Worm (Caenorhabditis elegans): ENCODE data around the gene W06G6.20.

DNA sequence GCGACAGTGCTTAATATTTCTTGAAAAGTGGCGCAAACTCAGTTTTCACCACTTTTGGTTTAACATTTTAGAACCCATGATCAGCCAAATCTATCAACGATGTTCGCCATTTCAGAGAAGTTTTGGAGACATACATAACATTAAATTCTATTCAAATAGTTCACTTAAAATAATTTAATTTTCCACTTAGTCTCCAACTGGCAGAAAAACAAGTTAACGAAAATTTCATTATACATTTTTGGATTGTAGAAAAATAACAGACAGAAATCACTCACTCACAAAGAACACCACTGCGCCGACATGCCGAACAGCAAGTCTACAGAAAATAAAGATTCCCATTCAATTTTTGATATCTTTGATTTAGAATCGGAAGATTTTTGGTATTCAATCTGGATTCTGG lies 31.8 kb upstream of the W06G6.20 start, which contains the start of gene srw-44:
- no peak for TF ChIP-seq snpc-4 (tag; optimal IDR thresholded peaks at IDR 0.05)
- TF ChIP-seq lsy-2 (tag; optimal IDR thresholded peaks at IDR 0.05) = no peak
- no peak for TF ChIP-seq nhr-2 (tag; optimal IDR thresholded peaks at IDR 0.05)
- TF ChIP-seq pha-4 (tag; optimal IDR thresholded peaks at IDR 0.05) = no peak
- TF ChIP-seq elt-1 (tag; optimal IDR thresholded peaks at IDR 0.05; ENCODE audit: borderline replicate concordance, insufficient read depth) = no peak
- no peak for TF ChIP-seq elt-3 (tag; optimal IDR thresholded peaks at IDR 0.05)
- TF ChIP-seq ztf-11 (tag; optimal IDR thresholded peaks at IDR 0.05) = no peak
- TF ChIP-seq lin-13 (tag; optimal IDR thresholded peaks at IDR 0.05) = no peak
